Worm (Caenorhabditis elegans) whole organism, L3 larva: ENCODE results near the gene tag-244.

Experiments used
- R02D3.7 ChIP-seq: fragments of 150-350 bp; optimal IDR thresholded peaks from 2 replicates; lab custom pipeline; 2014; ENCODE audit warnings: missing biosample characterization, missing genetic modification characterization
- ZK546.5 ChIP-seq: sonication (generic microtip); optimal IDR thresholded peaks from 2 replicates; lab custom pipeline; 2017; ENCODE audit warnings: missing biosample characterization, missing genetic modification characterization
- aly-2 ChIP-seq: fragments of 150-350 bp; optimal IDR thresholded peaks from 2 replicates; lab custom pipeline; 2014; ENCODE audit warnings: missing biosample characterization, missing genetic modification characterization
- ama-1 ChIP-seq: fragments of 150-350 bp; optimal IDR thresholded peaks from 2 replicates; lab custom pipeline; 2018
- ceh-16 ChIP-seq: sonication (generic microtip); optimal IDR thresholded peaks from 2 replicates; lab custom pipeline; 2017; ENCODE audit warnings: missing biosample characterization, missing genetic modification characterization
- ceh-28 ChIP-seq: fragments of 150-350 bp; optimal IDR thresholded peaks from 2 replicates; lab custom pipeline; 2014; ENCODE audit warnings: missing biosample characterization, missing genetic modification reagents, missing genetic modification characterization
- ceh-82 ChIP-seq: fragments of 150-350 bp; optimal IDR thresholded peaks from 2 replicates; lab custom pipeline; 2014; ENCODE audit warnings: missing biosample characterization, missing genetic modification characterization
- ceh-9 ChIP-seq: sonication (generic microtip); optimal IDR thresholded peaks from 2 replicates; lab custom pipeline; 2018; ENCODE audit warnings: missing biosample characterization, missing genetic modification characterization
- daf-12 ChIP-seq: fragments of 150-350 bp; optimal IDR thresholded peaks from 2 replicates; lab custom pipeline; 2014; ENCODE audit warnings: missing biosample characterization, missing genetic modification reagents, missing genetic modification characterization
- egl-27 ChIP-seq: sonication (generic microtip); optimal IDR thresholded peaks from 4 replicates; lab custom pipeline; 2017; ENCODE audit warnings: missing biosample characterization, missing genetic modification reagents, missing genetic modification characterization
- egl-5 ChIP-seq: fragments of 150-350 bp; optimal IDR thresholded peaks from 2 replicates; lab custom pipeline; 2017; ENCODE audit warnings: missing biosample characterization, missing genetic modification reagents, missing genetic modification characterization, inconsistent platforms
- elt-1 ChIP-seq: fragments of 150-350 bp; optimal IDR thresholded peaks from 2 replicates; lab custom pipeline; 2014; ENCODE audit warnings: missing biosample characterization, missing genetic modification characterization
- elt-2 ChIP-seq: sonication (generic microtip); optimal IDR thresholded peaks from 2 replicates; lab custom pipeline; 2016; ENCODE audit warnings: missing genetic modification reagents, mild to moderate bottlenecking, missing genetic modification characterization, missing compliant biosample characterization
- elt-3 ChIP-seq, 3 experiments: fragments of 150-350 bp in 1 of 3; sonication (generic microtip) in 2 of 3; optimal IDR thresholded peaks; 2 replicates in 2 of 3; 4 replicates in 1 of 3; lab custom pipeline; 2014 to 2017; ENCODE audit warnings: missing biosample characterization in 3 of 3, missing genetic modification characterization in 3 of 3
- eor-1 ChIP-seq, 2 experiments: fragments of 150-350 bp; optimal IDR thresholded peaks; 2 replicates each; lab custom pipeline; 2014 to 2018; ENCODE audit warnings: missing biosample characterization in 2 of 2, missing genetic modification characterization in 2 of 2
- fkh-10 ChIP-seq: sonication (generic microtip); optimal IDR thresholded peaks from 2 replicates; lab custom pipeline; 2017; ENCODE audit warnings: missing biosample characterization, missing genetic modification reagents, missing genetic modification characterization
- fkh-2 ChIP-seq: fragments of 150-350 bp; optimal IDR thresholded peaks from 2 replicates; lab custom pipeline; 2014; ENCODE audit warnings: missing biosample characterization, missing genetic modification reagents, missing genetic modification characterization
- fos-1 ChIP-seq: fragments of 150-350 bp; optimal IDR thresholded peaks from 2 replicates; lab custom pipeline; 2014; ENCODE audit warnings: missing biosample characterization, missing genetic modification characterization
- hmg-11 ChIP-seq: sonication (generic microtip); optimal IDR thresholded peaks from 2 replicates; lab custom pipeline; 2016; ENCODE audit warnings: missing genetic modification characterization, missing compliant biosample characterization
- jun-1 ChIP-seq: fragments of 150-350 bp; optimal IDR thresholded peaks from 2 replicates; lab custom pipeline; 2014; ENCODE audit warnings: missing biosample characterization, missing genetic modification reagents, missing genetic modification characterization
- lin-15B ChIP-seq: fragments of 150-350 bp; optimal IDR thresholded peaks from 2 replicates; lab custom pipeline; 2014; ENCODE audit warnings: missing biosample characterization, missing genetic modification characterization
- lin-39 ChIP-seq: fragments of 150-350 bp; optimal IDR thresholded peaks from 2 replicates; lab custom pipeline; 2018; ENCODE audit warnings: missing biosample characterization, missing genetic modification reagents, missing genetic modification characterization
- lsy-12 ChIP-seq: sonication (generic microtip); optimal IDR thresholded peaks from 2 replicates; lab custom pipeline; 2016; ENCODE audit warnings: mild to moderate bottlenecking, missing genetic modification characterization, missing compliant biosample characterization
- mdl-1 ChIP-seq: fragments of 150-350 bp; optimal IDR thresholded peaks from 2 replicates; lab custom pipeline; 2014; ENCODE audit warnings: missing biosample characterization, missing genetic modification characterization
- mml-1 ChIP-seq: fragments of 150-350 bp; sonication (generic microtip); optimal IDR thresholded peaks from 3 replicates; lab custom pipeline; 2014; ENCODE audit warnings: missing biosample characterization, missing genetic modification characterization
- nfya-1 ChIP-seq: sonication (generic microtip); optimal IDR thresholded peaks from 2 replicates; lab custom pipeline; 2017; ENCODE audit warnings: missing genetic modification characterization, mild to moderate bottlenecking, missing compliant biosample characterization, antibody characterized with exemption, moderate library complexity; ENCODE audit not compliant: insufficient read depth
- nhr-11 ChIP-seq: fragments of 150-350 bp; optimal IDR thresholded peaks from 2 replicates; lab custom pipeline; 2014; ENCODE audit warnings: missing biosample characterization, missing genetic modification characterization
- nhr-12 ChIP-seq: fragments of 150-350 bp; optimal IDR thresholded peaks from 2 replicates; lab custom pipeline; 2014; ENCODE audit warnings: missing biosample characterization, missing genetic modification characterization
- nhr-23 ChIP-seq: fragments of 150-350 bp; optimal IDR thresholded peaks from 2 replicates; lab custom pipeline; 2014; ENCODE audit warnings: missing biosample characterization, missing genetic modification reagents, missing genetic modification characterization
- nhr-237 ChIP-seq: fragments of 150-350 bp; optimal IDR thresholded peaks from 2 replicates; lab custom pipeline; 2014; ENCODE audit warnings: missing biosample characterization, missing genetic modification characterization
- nhr-25 ChIP-seq: sonication (generic microtip); optimal IDR thresholded peaks from 2 replicates; lab custom pipeline; 2017; ENCODE audit warnings: missing biosample characterization, missing genetic modification characterization
- nhr-28 ChIP-seq: fragments of 150-350 bp; optimal IDR thresholded peaks from 2 replicates; lab custom pipeline; 2014; ENCODE audit warnings: missing biosample characterization, missing genetic modification characterization
- nhr-43 ChIP-seq: sonication (generic microtip); optimal IDR thresholded peaks from 2 replicates; lab custom pipeline; 2016; ENCODE audit warnings: mild to moderate bottlenecking, missing genetic modification characterization, missing compliant biosample characterization; ENCODE audit not compliant: poor library complexity, severe bottlenecking
- nhr-67 ChIP-seq: fragments of 150-350 bp; optimal IDR thresholded peaks from 2 replicates; lab custom pipeline; 2014; ENCODE audit warnings: missing biosample characterization, missing genetic modification characterization
- nhr-76 ChIP-seq: fragments of 150-350 bp; sonication (generic microtip); optimal IDR thresholded peaks from 5 replicates; lab custom pipeline; 2014; ENCODE audit warnings: missing biosample characterization, missing genetic modification characterization
- nhr-77 ChIP-seq: fragments of 150-350 bp; optimal IDR thresholded peaks from 2 replicates; lab custom pipeline; 2014; ENCODE audit warnings: missing biosample characterization, missing genetic modification characterization
- pha-4 ChIP-seq: fragments of 150-350 bp; optimal IDR thresholded peaks from 2 replicates; lab custom pipeline; 2014; ENCODE audit warnings: missing biosample characterization, missing genetic modification reagents, missing genetic modification characterization
- pqm-1 ChIP-seq: fragments of 150-350 bp; optimal IDR thresholded peaks from 2 replicates; lab custom pipeline; 2017; ENCODE audit warnings: missing biosample characterization, missing genetic modification characterization, inconsistent platforms
- sea-2 ChIP-seq: fragments of 150-350 bp; sonication (generic microtip); optimal IDR thresholded peaks from 4 replicates; lab custom pipeline; 2014; ENCODE audit warnings: missing biosample characterization, missing genetic modification reagents, missing genetic modification characterization
- skn-1 ChIP-seq: fragments of 150-350 bp; optimal IDR thresholded peaks from 2 replicates; lab custom pipeline; 2014; ENCODE audit warnings: missing biosample characterization, missing genetic modification characterization
- snpc-4 ChIP-seq: fragments of 150-350 bp; optimal IDR thresholded peaks from 2 replicates; lab custom pipeline; 2014; ENCODE audit warnings: missing biosample characterization, missing genetic modification characterization
- tbx-2 ChIP-seq: sonication (generic microtip); optimal IDR thresholded peaks from 2 replicates; lab custom pipeline; 2016; ENCODE audit warnings: mild to moderate bottlenecking, missing genetic modification characterization, missing compliant biosample characterization
- unc-39 ChIP-seq: sonication (generic microtip); optimal IDR thresholded peaks from 4 replicates; lab custom pipeline; 2017; ENCODE audit warnings: missing biosample characterization, missing genetic modification characterization
- unc-62 ChIP-seq: fragments of 150-350 bp; sonication (generic microtip); optimal IDR thresholded peaks from 4 replicates; lab custom pipeline; 2014; ENCODE audit warnings: missing biosample characterization, missing genetic modification reagents, missing genetic modification characterization
- zag-1 ChIP-seq: fragments of 150-350 bp; optimal IDR thresholded peaks from 2 replicates; lab custom pipeline; 2014; ENCODE audit warnings: missing biosample characterization, missing genetic modification characterization
- ztf-11 ChIP-seq: fragments of 150-350 bp; optimal IDR thresholded peaks from 2 replicates; lab custom pipeline; 2014; ENCODE audit warnings: missing biosample characterization, missing genetic modification characterization
- ztf-4 ChIP-seq: fragments of 150-350 bp; optimal IDR thresholded peaks from 2 replicates; lab custom pipeline; 2014; ENCODE audit warnings: missing biosample characterization, missing genetic modification characterization

The tag-244 gene

DNA sequence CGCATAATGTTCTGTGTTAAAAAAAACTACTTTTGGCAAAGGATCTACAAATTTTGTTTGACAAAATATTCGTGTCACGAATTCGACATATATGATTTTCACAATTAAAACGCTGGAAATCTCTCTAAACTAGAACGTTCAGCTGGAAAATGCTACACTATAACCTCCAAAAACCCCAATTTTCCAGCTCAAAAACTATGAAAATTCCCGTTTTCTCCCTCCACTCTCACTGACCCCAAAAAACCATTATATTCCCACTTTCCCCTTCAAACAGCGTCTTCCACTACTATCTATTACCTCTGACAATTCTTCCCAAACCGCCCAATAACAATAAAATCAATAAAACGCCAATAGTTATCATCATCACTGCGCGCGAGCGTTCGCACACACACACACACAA lies 26.1 kb downstream of the tag-244 start, which contains the start of gene Y41D4B.14:
Gene Y41D4B.14 (plus strand): TSS at position 301 of the 400 bp plus-strand sequence.
- TF ChIP-seq ZK546.5 (tag; lab: Kevin White, UChicago) = no peak
- TF ChIP-seq nhr-76 (tag; lab: Kevin White, UChicago) = no peak
- TF ChIP-seq pha-4 (tag; lab: Kevin White, UChicago) = no peak
- TF ChIP-seq ceh-82 (tag; lab: Kevin White, UChicago) = no peak
- TF ChIP-seq nhr-77 (tag; lab: Kevin White, UChicago) = no peak
- TF ChIP-seq tbx-2 (tag; lab: Kevin White, UChicago) = no peak
- no peak for TF ChIP-seq elt-3 (tag; optimal IDR thresholded peaks at IDR 0.05; lab: Kevin White, UChicago)
- no peak for TF ChIP-seq nfya-1 (tag; lab: Kevin White, UChicago)
- TF ChIP-seq zag-1 (tag; lab: Kevin White, UChicago) = no peak
- TF ChIP-seq fkh-10 = no peak
- TF ChIP-seq nhr-12 (tag; lab: Kevin White, UChicago) = no peak
- no peak for TF ChIP-seq ztf-11 (tag; lab: Kevin White, UChicago)
- TF ChIP-seq nhr-43 (tag; lab: Kevin White, UChicago) = no peak
- no peak for TF ChIP-seq unc-39 (tag; lab: Kevin White, UChicago)
- no peak for TF ChIP-seq nhr-67
- TF ChIP-seq hmg-11 (tag; lab: Kevin White, UChicago) = no peak
- no peak for TF ChIP-seq skn-1
- TF ChIP-seq lin-39 (tag; lab: Kevin White, UChicago) = no peak

- TF ChIP-seq nhr-12 (tag; lab: Kevin White, UChicago) (no peak), nfya-1 (tag; lab: Kevin White, UChicago) (peak; percentile 82), snpc-4 (tag; lab: Kevin White, UChicago) (peak; percentile 61), skn-1 (peak; percentile 73), mml-1 (tag; lab: Kevin White, UChicago) (no peak), ceh-16 (tag; lab: Kevin White, UChicago) (peak; percentile 31), ztf-11 (tag; lab: Kevin White, UChicago) (no peak), fkh-2 (tag; lab: Kevin White, UChicago) (no peak), egl-5 (no peak), pqm-1 (no peak), lin-39 (tag; lab: Kevin White, UChicago) (peak; percentile 77), elt-2 (tag; lab: Kevin White, UChicago) (peak; percentile 64), jun-1 (tag; lab: Kevin White, UChicago) (peak; percentile 33), unc-39 (tag; lab: Kevin White, UChicago) (no peak), nhr-25 (peak; percentile 74), ZK546.5 (tag; lab: Kevin White, UChicago) (no peak), nhr-76 (tag; lab: Kevin White, UChicago) (no peak), zag-1 (tag; lab: Kevin White, UChicago) (no peak), nhr-43 (tag; lab: Kevin White, UChicago) (no peak), pha-4 (tag; lab: Kevin White, UChicago) (peak; percentile 84), elt-1 (tag; lab: Kevin White, UChicago) (no peak), fkh-10 (no peak), eor-1 (tag; optimal IDR thresholded peaks at IDR 0.05; lab: Kevin White, UChicago) (no peak), nhr-28 (tag; lab: Kevin White, UChicago) (no peak), ceh-28 (tag; lab: Kevin White, UChicago) (peak; percentile 67), daf-12 (tag; lab: Kevin White, UChicago) (no peak), ceh-9 (tag; lab: Kevin White, UChicago) (no peak), nhr-237 (no peak), elt-3 (tag; optimal IDR thresholded peaks at IDR 0.05; lab: Kevin White, UChicago) (no peak), lin-15B (peak; percentile 84), sea-2 (GFP tag; lab: Kevin White, UChicago) (no peak), hmg-11 (tag; lab: Kevin White, UChicago) (peak; percentile 93), ama-1 (lab: Kevin White, UChicago) (peak; percentile 52), fos-1 (peak; percentile 4), R02D3.7 (peak; percentile 55), unc-62 (no peak), egl-27 (tag; lab: Kevin White, UChicago) (peak; percentile 6), aly-2 (no peak), nhr-23 (peak; percentile 77), mdl-1 (no peak), ztf-4 (tag; lab: Kevin White, UChicago) (no peak), tbx-2 (tag; lab: Kevin White, UChicago) (peak; percentile 61), nhr-11 (no peak), nhr-67 (no peak), ceh-82 (tag; lab: Kevin White, UChicago) (peak; percentile 16), lsy-12 (tag; lab: Kevin White, UChicago) (peak; percentile 86), nhr-77 (tag; lab: Kevin White, UChicago) (no peak)
Observed at ce11 chrIV:1595802-1596201, 45.1 kb downstream of the tag-244 start, which contains the start of gene npp-8. TSS of gene npp-8 (minus strand) at chrIV:1595824.
